Worm (Caenorhabditis elegans) whole organism, young adult: ENCODE data around the gene lron-1.

Source experiments
- B0336.3 ChIP-seq: fragments of 200-800 bp; sonication (Bioruptor generic); IDR thresholded peaks from 2 replicates; pipeline ENCODE4 v1.3.6; 2022; ENCODE audit warnings: missing genetic modification characterization, missing compliant biosample characterization
- C06A6.2 ChIP-seq: fragments of 200-800 bp; sonication (Bioruptor generic); conservative IDR thresholded peaks from 2 replicates; pipeline ENCODE4 v1.3.6; 2022; ENCODE audit warnings: missing genetic modification characterization, missing compliant biosample characterization
- F22D6.2 ChIP-seq: sonication (generic microtip); optimal IDR thresholded peaks from 2 replicates; lab custom pipeline; 2016; ENCODE audit warnings: mild to moderate bottlenecking, missing genetic modification characterization, missing compliant biosample characterization
- F23B12.7 ChIP-seq: sonication (generic microtip); optimal IDR thresholded peaks from 2 replicates; lab custom pipeline; 2017; ENCODE audit warnings: missing genetic modification characterization, mild to moderate bottlenecking, missing compliant biosample characterization, antibody characterized with exemption, moderate library complexity; ENCODE audit not compliant: insufficient read depth
- F33H1.4 ChIP-seq: fragments of 200-800 bp; sonication (Bioruptor generic); IDR thresholded peaks from 2 replicates; pipeline ENCODE4 v1.3.6; 2022; ENCODE audit warnings: missing genetic modification reagents, missing genetic modification characterization, missing compliant biosample characterization
- F37B4.10 ChIP-seq: fragments of 200-800 bp; sonication (Bioruptor generic); IDR thresholded peaks from 2 replicates; pipeline ENCODE4 v1.3.6; 2022; ENCODE audit warnings: missing genetic modification characterization, missing compliant biosample characterization
- F55B11.4 ChIP-seq: sonication (generic microtip); optimal IDR thresholded peaks from 2 replicates; lab custom pipeline; 2016; ENCODE audit warnings: missing compliant biosample characterization, missing genetic modification characterization, borderline replicate concordance; ENCODE audit not compliant: insufficient read depth
- F57A8.1 ChIP-seq: fragments of 200-800 bp; sonication (Bioruptor generic); optimal IDR thresholded peaks from 2 replicates; lab custom pipeline; 2018; ENCODE audit warnings: mild to moderate bottlenecking, missing genetic modification characterization, moderate library complexity, missing compliant biosample characterization
- K11D2.4 ChIP-seq: fragments of 200-800 bp; sonication (Bioruptor generic); IDR thresholded peaks from 2 replicates; pipeline ENCODE4 v1.3.6; 2022; ENCODE audit warnings: missing genetic modification reagents, missing genetic modification characterization, missing compliant biosample characterization
- Y53G8AR.9 ChIP-seq: fragments of 200-800 bp; sonication (Bioruptor generic); conservative IDR thresholded peaks from 2 replicates; pipeline ENCODE4 v1.3.6; 2022; ENCODE audit warnings: missing genetic modification reagents, missing genetic modification characterization, missing compliant biosample characterization
- Y56A3A.18 ChIP-seq: fragments of 200-800 bp; sonication (Bioruptor generic); IDR thresholded peaks from 2 replicates; pipeline ENCODE4 v1.3.6; 2022; ENCODE audit warnings: missing genetic modification reagents, missing genetic modification characterization, missing compliant biosample characterization
- akir-1 ChIP-seq: fragments of 200-800 bp; sonication (Bioruptor generic); optimal IDR thresholded peaks from 2 replicates; lab custom pipeline; 2018; ENCODE audit warnings: mild to moderate bottlenecking, missing genetic modification characterization, moderate library complexity, missing compliant biosample characterization
- ama-1 ChIP-seq, 3 experiments: fragments of 150-350 bp in 1 of 3; sonication (generic microtip) in 2 of 3; optimal IDR thresholded peaks; 2 replicates each; lab custom pipeline; 2014 to 2018; ENCODE audit warnings: missing biosample characterization in 2 of 3, missing genetic modification characterization in 2 of 3, missing genetic modification reagents in 2 of 3
- aptf-2 ChIP-seq: fragments of 200-800 bp; sonication (Bioruptor generic); conservative IDR thresholded peaks from 2 replicates; pipeline ENCODE4 v1.3.6; 2022; ENCODE audit warnings: missing genetic modification reagents, missing genetic modification characterization, missing compliant biosample characterization
- attf-3 ChIP-seq: fragments of 200-800 bp; sonication (Bioruptor generic); conservative IDR thresholded peaks from 2 replicates; pipeline ENCODE4 v1.3.6; 2022; ENCODE audit warnings: missing genetic modification reagents, missing genetic modification characterization, missing compliant biosample characterization
- attf-5 ChIP-seq: fragments of 200-800 bp; sonication (Bioruptor generic); optimal IDR thresholded peaks from 2 replicates; lab custom pipeline; 2018; ENCODE audit warnings: mild to moderate bottlenecking, missing genetic modification characterization, missing compliant biosample characterization
- ceh-27 ChIP-seq: fragments of 200-800 bp; sonication (Bioruptor generic); optimal IDR thresholded peaks from 2 replicates; lab custom pipeline; 2018; ENCODE audit warnings: mild to moderate bottlenecking, missing genetic modification characterization, moderate library complexity, missing compliant biosample characterization
- ceh-58 ChIP-seq: fragments of 200-800 bp; sonication (Bioruptor generic); IDR thresholded peaks from 2 replicates; pipeline ENCODE4 v1.3.6; 2022; ENCODE audit warnings: missing genetic modification characterization, missing compliant biosample characterization
- dpl-1 ChIP-seq: fragments of 150-350 bp; optimal IDR thresholded peaks from 2 replicates; lab custom pipeline; 2014; ENCODE audit warnings: missing biosample characterization, missing genetic modification reagents, missing genetic modification characterization
- egl-18 ChIP-seq: fragments of 200-800 bp; sonication (Bioruptor generic); IDR thresholded peaks from 2 replicates; pipeline ENCODE4 v1.3.6; 2022; ENCODE audit warnings: missing genetic modification reagents, missing genetic modification characterization, missing compliant biosample characterization
- fkh-3 ChIP-seq: sonication (generic microtip); optimal IDR thresholded peaks from 2 replicates; lab custom pipeline; 2016; ENCODE audit warnings: mild to moderate bottlenecking, missing genetic modification characterization, missing compliant biosample characterization
- hlh-12 ChIP-seq: sonication (generic microtip); optimal IDR thresholded peaks from 2 replicates; lab custom pipeline; 2016; ENCODE audit warnings: missing genetic modification characterization, missing compliant biosample characterization
- lag-1 ChIP-seq: fragments of 200-800 bp; sonication (Bioruptor generic); IDR thresholded peaks from 2 replicates; pipeline ENCODE4 v1.3.6; 2022; ENCODE audit warnings: missing genetic modification reagents, missing genetic modification characterization, missing compliant biosample characterization
- let-526 ChIP-seq: fragments of 200-800 bp; sonication (Bioruptor generic); IDR thresholded peaks from 2 replicates; pipeline ENCODE4 v1.3.6; 2022; ENCODE audit warnings: missing genetic modification reagents, missing genetic modification characterization, missing compliant biosample characterization
- let-607 ChIP-seq, 2 experiments: fragments of 200-800 bp in 1 of 2; sonication (Bioruptor generic) in 1 of 2; sonication (generic microtip) in 1 of 2; optimal IDR thresholded peaks; 2 replicates each; lab custom pipeline; 2016 to 2018; ENCODE audit warnings: mild to moderate bottlenecking in 2 of 2, missing compliant biosample characterization in 2 of 2, missing genetic modification characterization in 2 of 2, moderate library complexity in 2 of 2, missing genotype in 1 of 2
- lir-1 ChIP-seq: fragments of 200-800 bp; sonication (Bioruptor generic); conservative IDR thresholded peaks from 2 replicates; pipeline ENCODE4 v1.3.6; 2022; ENCODE audit warnings: missing genetic modification reagents, missing genetic modification characterization, missing compliant biosample characterization
- madf-10 ChIP-seq: sonication (generic microtip); optimal IDR thresholded peaks from 2 replicates; lab custom pipeline; 2016; ENCODE audit warnings: mild to moderate bottlenecking, missing genetic modification characterization, missing compliant biosample characterization
- mcd-1 ChIP-seq: fragments of 200-800 bp; sonication (Bioruptor generic); IDR thresholded peaks from 2 replicates; pipeline ENCODE4 v1.3.6; 2022; ENCODE audit warnings: missing genetic modification reagents, missing genetic modification characterization, missing compliant biosample characterization
- nfya-2 ChIP-seq: fragments of 200-800 bp; sonication (Bioruptor generic); IDR thresholded peaks from 2 replicates; pipeline ENCODE4 v1.3.6; 2022; ENCODE audit warnings: missing genetic modification reagents, missing genetic modification characterization, missing compliant biosample characterization
- nhr-120 ChIP-seq: fragments of 200-800 bp; sonication (Bioruptor generic); IDR thresholded peaks from 2 replicates; pipeline ENCODE4 v1.3.6; 2022; ENCODE audit warnings: missing genetic modification characterization, missing compliant biosample characterization
- nhr-179 ChIP-seq: sonication (generic microtip); optimal IDR thresholded peaks from 2 replicates; lab custom pipeline; 2016; ENCODE audit warnings: mild to moderate bottlenecking, missing genetic modification characterization, missing compliant biosample characterization
- nhr-27 ChIP-seq: fragments of 200-800 bp; sonication (Bioruptor generic); optimal IDR thresholded peaks from 2 replicates; lab custom pipeline; 2018; ENCODE audit warnings: mild to moderate bottlenecking, missing genetic modification characterization, moderate library complexity, missing compliant biosample characterization
- nhr-80 ChIP-seq: sonication (generic microtip); optimal IDR thresholded peaks from 2 replicates; lab custom pipeline; 2016; ENCODE audit warnings: missing genetic modification characterization, missing compliant biosample characterization
- nhr-90 ChIP-seq: sonication (generic microtip); optimal IDR thresholded peaks from 2 replicates; lab custom pipeline; 2016; ENCODE audit warnings: missing genotype, mild to moderate bottlenecking, missing genetic modification characterization, missing compliant biosample characterization
- rcor-1 ChIP-seq: fragments of 200-800 bp; sonication (Bioruptor generic); IDR thresholded peaks from 2 replicates; pipeline ENCODE4 v1.3.6; 2022; ENCODE audit warnings: missing genetic modification reagents, missing genetic modification characterization, missing compliant biosample characterization
- rec-8 ChIP-seq, 2 experiments: sonication (generic microtip); optimal IDR thresholded peaks; 2 replicates each; lab custom pipeline; 2016; ENCODE audit warnings: mild to moderate bottlenecking in 2 of 2, missing genetic modification characterization in 2 of 2, missing genetic modification reagents in 2 of 2, missing genotype in 2 of 2, missing biosample characterization in 1 of 2, missing compliant biosample characterization in 1 of 2, moderate library complexity in 1 of 2
- rpc-1 ChIP-seq, 2 experiments: fragments of 150-350 bp in 1 of 2; sonication (generic microtip) in 1 of 2; optimal IDR thresholded peaks; 2 replicates each; lab custom pipeline; 2014 to 2018; ENCODE audit warnings: missing biosample characterization in 1 of 2, missing genetic modification characterization in 1 of 2, missing genetic modification reagents in 1 of 2, missing genotype in 1 of 2
- snpc-3.4 ChIP-seq: sonication (generic microtip); optimal IDR thresholded peaks from 2 replicates; lab custom pipeline; 2017; ENCODE audit warnings: missing genetic modification characterization, mild to moderate bottlenecking, missing compliant biosample characterization, antibody characterized with exemption, moderate library complexity, missing genotype, missing genetic modification reagents
- unc-130 ChIP-seq: sonication (generic microtip); optimal IDR thresholded peaks from 2 replicates; lab custom pipeline; 2016; ENCODE audit warnings: missing genetic modification reagents, missing genetic modification characterization, missing compliant biosample characterization
- zim-3 ChIP-seq: sonication (generic microtip); optimal IDR thresholded peaks from 2 replicates; lab custom pipeline; 2017; ENCODE audit warnings: mild to moderate bottlenecking, missing genetic modification characterization, moderate library complexity, missing compliant biosample characterization
- ztf-28 ChIP-seq: fragments of 200-800 bp; sonication (Bioruptor generic); IDR thresholded peaks from 2 replicates; pipeline ENCODE4 v1.3.6; 2022; ENCODE audit warnings: missing genetic modification reagents, missing genetic modification characterization, missing compliant biosample characterization

Gene lron-1

ce11 chrX:14584335-14584734 lies 11.8 kb downstream of the lron-1 start:
- TF ChIP-seq F37B4.10 (GFP tag; lab: Robert Waterston, UW) = no peak
- no peak for TF ChIP-seq fkh-3 (tag; lab: Kevin White, UChicago)
- no peak for TF ChIP-seq attf-3 (GFP tag; lab: Robert Waterston, UW)
- TF ChIP-seq F33H1.4 (GFP tag; lab: Robert Waterston, UW) = no peak
- TF ChIP-seq K11D2.4 (GFP tag; lab: Robert Waterston, UW) = no peak
- no peak for TF ChIP-seq ama-1 (optimal IDR thresholded peaks at IDR 0.05; lab: Kevin White, UChicago)
- no peak for TF ChIP-seq ama-1 (GFP tag; optimal IDR thresholded peaks at IDR 0.05; lab: Kevin White, UChicago)
- TF ChIP-seq egl-18 = no peak
- no peak for TF ChIP-seq let-526 (GFP tag; lab: Robert Waterston, UW)
- no peak for TF ChIP-seq ceh-58 (GFP tag; lab: Robert Waterston, UW)
- TF ChIP-seq B0336.3 (GFP tag; lab: Robert Waterston, UW) = no peak
- no peak for TF ChIP-seq F23B12.7 (tag; lab: Kevin White, UChicago)
- TF ChIP-seq ztf-28 (GFP tag; lab: Robert Waterston, UW) = no peak

ce11 chrX:14589051-14589736 lies 16.7 kb downstream of the lron-1 start, which contains the start of the genes C44H4.4 and tap-1:
Gene C44H4.4, minus strand, starts transcription at chrX:14589101.
Gene tap-1, plus strand, starts transcription at chrX:14589624.
- no peak for TF ChIP-seq hlh-12
- TF ChIP-seq mcd-1 (GFP tag; lab: Robert Waterston, UW) = peak; percentile 67
- TF ChIP-seq F37B4.10 (GFP tag; lab: Robert Waterston, UW) = no peak
- TF ChIP-seq rcor-1 (GFP tag; lab: Robert Waterston, UW) = no peak
- no peak for TF ChIP-seq F33H1.4 (GFP tag; lab: Robert Waterston, UW)
- no peak for TF ChIP-seq rec-8 (tag; optimal IDR thresholded peaks at IDR 0.05; lab: Kevin White, UChicago)
- TF ChIP-seq B0336.3 (GFP tag; lab: Robert Waterston, UW) = no peak
- peak; percentile 10 for TF ChIP-seq madf-10 (tag; lab: Kevin White, UChicago)
- TF ChIP-seq snpc-3.4 (tag; lab: Kevin White, UChicago) = no peak
- TF ChIP-seq nfya-2 (GFP tag; lab: Robert Waterston, UW) = no peak
- no peak for TF ChIP-seq egl-18
- no peak for TF ChIP-seq ceh-27 (GFP tag; lab: Kevin White, UChicago)
- no peak for TF ChIP-seq zim-3
- no peak for TF ChIP-seq Y56A3A.18 (GFP tag; lab: Robert Waterston, UW)
- no peak for TF ChIP-seq dpl-1 (GFP tag; lab: Kevin White, UChicago)
- TF ChIP-seq lag-1 (GFP tag; lab: Robert Waterston, UW) = no peak
- no peak for TF ChIP-seq C06A6.2 (GFP tag; lab: Robert Waterston, UW)
- TF ChIP-seq F22D6.2 = no peak
- TF ChIP-seq nhr-179 (tag; lab: Kevin White, UChicago) = no peak
- TF ChIP-seq nhr-90 = no peak
- no peak for TF ChIP-seq lir-1 (GFP tag; lab: Robert Waterston, UW)
- peak; percentile 89 for TF ChIP-seq nhr-80 (tag; lab: Kevin White, UChicago)
- no peak for TF ChIP-seq nhr-120
- peak; percentile 47 for TF ChIP-seq F23B12.7 (tag; lab: Kevin White, UChicago)
- TF ChIP-seq ceh-58 (GFP tag; lab: Robert Waterston, UW) = no peak
- peak in 1 of 2 experiments; percentile 46 for TF ChIP-seq let-607 (tag; optimal IDR thresholded peaks at IDR 0.05; lab: Kevin White, UChicago)
- TF ChIP-seq nhr-27 (tag; lab: Kevin White, UChicago) = no peak
- TF ChIP-seq akir-1 (GFP tag; lab: Kevin White, UChicago) = no peak
- TF ChIP-seq ztf-28 (GFP tag; lab: Robert Waterston, UW) = no peak
- TF ChIP-seq rpc-1 (optimal IDR thresholded peaks at IDR 0.05; lab: Kevin White, UChicago) = no peak
- no peak for TF ChIP-seq rpc-1 (tag; optimal IDR thresholded peaks at IDR 0.05; lab: Kevin White, UChicago)
- no peak for TF ChIP-seq F55B11.4
- TF ChIP-seq F57A8.1 (GFP tag; lab: Kevin White, UChicago) = no peak
- peak; percentile 38 for TF ChIP-seq attf-5 (GFP tag; lab: Kevin White, UChicago)
- no peak for TF ChIP-seq ama-1 (optimal IDR thresholded peaks at IDR 0.05; lab: Kevin White, UChicago)
- TF ChIP-seq ama-1 (GFP tag; optimal IDR thresholded peaks at IDR 0.05; lab: Kevin White, UChicago) = no peak
- no peak for TF ChIP-seq unc-130
- no peak for TF ChIP-seq aptf-2 (GFP tag; lab: Robert Waterston, UW)
- TF ChIP-seq Y53G8AR.9 (GFP tag; lab: Robert Waterston, UW) = no peak
